Fruit fly (Drosophila melanogaster) whole organism, embryonic: ENCODE data around the gene MRP.

Experiments used
- Adf1 ChIP-seq: fragments of 200-800 bp; sonication (Bioruptor generic); IDR thresholded peaks from 2 replicates; pipeline ENCODE4 v1.3.6; 2022; ENCODE audit warnings: missing biosample characterization, missing genetic modification characterization
- Bdp1 ChIP-seq: fragments of 200-800 bp; sonication (Bioruptor generic); optimal IDR thresholded peaks from 3 replicates; lab custom pipeline; 2016; ENCODE audit warnings: missing biosample characterization, missing genetic modification characterization
- CG11695 ChIP-seq: fragments of 200-800 bp; sonication (Bioruptor generic); IDR thresholded peaks from 3 replicates; pipeline ENCODE4 v1.3.6; 2022; ENCODE audit warnings: missing biosample characterization, missing genetic modification characterization
- CG12219 ChIP-seq: fragments of 200-800 bp; sonication (Bioruptor generic); optimal IDR thresholded peaks from 3 replicates; lab custom pipeline; 2018; ENCODE audit warnings: missing biosample characterization, mild to moderate bottlenecking, missing genetic modification characterization
- CG12299 ChIP-seq: fragments of 200-800 bp; sonication (Bioruptor generic); optimal IDR thresholded peaks from 2 replicates; lab custom pipeline; 2018; ENCODE audit warnings: missing biosample characterization, mild to moderate bottlenecking, missing genetic modification characterization
- CG12744 ChIP-seq: fragments of 200-800 bp; sonication (Bioruptor generic); optimal IDR thresholded peaks from 2 replicates; lab custom pipeline; 2016; ENCODE audit warnings: missing biosample characterization, missing genetic modification characterization
- CG13123 ChIP-seq: fragments of 200-800 bp; sonication (Bioruptor generic); optimal IDR thresholded peaks from 2 replicates; lab custom pipeline; 2016; ENCODE audit warnings: missing biosample characterization, missing genetic modification characterization
- CG13624 ChIP-seq: fragments of 200-800 bp; sonication (Bioruptor generic); optimal IDR thresholded peaks from 2 replicates; lab custom pipeline; 2016; ENCODE audit warnings: missing biosample characterization, missing genetic modification characterization
- CG14710 ChIP-seq: fragments of 200-800 bp; sonication (Bioruptor generic); optimal IDR thresholded peaks from 3 replicates; lab custom pipeline; 2019; ENCODE audit warnings: missing biosample characterization, mild to moderate bottlenecking, missing genetic modification characterization, moderate library complexity
- CG1529 ChIP-seq: fragments of 200-800 bp; sonication (Bioruptor generic); optimal IDR thresholded peaks from 3 replicates; lab custom pipeline; 2018; ENCODE audit warnings: missing biosample characterization, missing genetic modification characterization
- CG17568 ChIP-seq: fragments of 200-800 bp; sonication (Bioruptor generic); optimal IDR thresholded peaks from 2 replicates; lab custom pipeline; 2018; ENCODE audit warnings: missing biosample characterization, mild to moderate bottlenecking, missing genetic modification characterization, moderate library complexity
- CG18011 ChIP-seq: fragments of 200-800 bp; sonication (Bioruptor generic); optimal IDR thresholded peaks from 2 replicates; lab custom pipeline; 2017; ENCODE audit warnings: missing biosample characterization, missing genetic modification characterization, mild to moderate bottlenecking, moderate library complexity, missing genotype
- CG1832 ChIP-seq: fragments of 200-800 bp; sonication (Bioruptor generic); optimal IDR thresholded peaks from 2 replicates; lab custom pipeline; 2017; ENCODE audit warnings: missing biosample characterization, mild to moderate bottlenecking, missing genetic modification characterization, inconsistent platforms
- CG31365 ChIP-seq: fragments of 200-800 bp; sonication (Bioruptor generic); optimal IDR thresholded peaks from 2 replicates; lab custom pipeline; 2018; ENCODE audit warnings: missing biosample characterization, mild to moderate bottlenecking, missing genetic modification characterization
- CG32767 ChIP-seq: fragments of 200-800 bp; sonication (Bioruptor generic); IDR thresholded peaks from 2 replicates; pipeline ENCODE4 v1.3.6; 2022; ENCODE audit warnings: missing biosample characterization, missing genetic modification characterization
- CG4360 ChIP-seq: fragments of 200-800 bp; sonication (Bioruptor generic); IDR thresholded peaks from 2 replicates; pipeline ENCODE4 v1.3.6; 2022; ENCODE audit warnings: missing biosample characterization, missing genetic modification characterization
- CG4730 ChIP-seq: fragments of 200-800 bp; sonication (Bioruptor generic); IDR thresholded peaks from 2 replicates; pipeline ENCODE4 v1.3.6; 2022; ENCODE audit warnings: missing biosample characterization, missing genetic modification characterization
- CG4820 ChIP-seq: fragments of 200-800 bp; sonication (Bioruptor generic); optimal IDR thresholded peaks from 3 replicates; lab custom pipeline; 2016; ENCODE audit warnings: missing biosample characterization, missing genetic modification characterization
- CG6175 ChIP-seq: fragments of 200-800 bp; sonication (Bioruptor generic); IDR thresholded peaks from 3 replicates; pipeline ENCODE4 v1.3.6; 2022; ENCODE audit warnings: missing biosample characterization, missing genetic modification characterization
- CG6254 ChIP-seq: fragments of 200-800 bp; sonication (Bioruptor generic); optimal IDR thresholded peaks from 3 replicates; lab custom pipeline; 2017; ENCODE audit warnings: mild to moderate bottlenecking, missing biosample characterization, missing genetic modification reagents, missing genetic modification characterization
- CG6272 ChIP-seq: fragments of 200-800 bp; sonication (Bioruptor generic); IDR thresholded peaks from 2 replicates; pipeline ENCODE4 v1.3.6; 2022; ENCODE audit warnings: missing biosample characterization, missing genetic modification characterization
- CG6813 ChIP-seq: fragments of 200-800 bp; sonication (Bioruptor generic); optimal IDR thresholded peaks from 2 replicates; lab custom pipeline; 2017; ENCODE audit warnings: missing biosample characterization, missing genetic modification characterization, mild to moderate bottlenecking, moderate library complexity, missing genetic modification reagents
- CG7745 ChIP-seq: fragments of 200-800 bp; sonication (Bioruptor generic); optimal IDR thresholded peaks from 2 replicates; lab custom pipeline; 2018; ENCODE audit warnings: missing biosample characterization, mild to moderate bottlenecking, missing genetic modification characterization, moderate library complexity
- CG7987 ChIP-seq: fragments of 200-800 bp; sonication (Bioruptor generic); optimal IDR thresholded peaks from 2 replicates; lab custom pipeline; 2018; ENCODE audit warnings: missing biosample characterization, mild to moderate bottlenecking, missing genetic modification characterization, moderate library complexity
- Fer1 ChIP-seq: fragments of 200-800 bp; sonication (Bioruptor generic); optimal IDR thresholded peaks from 2 replicates; lab custom pipeline; 2017; ENCODE audit warnings: missing biosample characterization, mild to moderate bottlenecking, missing genetic modification characterization
- Hr3 ChIP-seq: fragments of 200-800 bp; sonication (Bioruptor generic); optimal IDR thresholded peaks from 3 replicates; lab custom pipeline; 2016; ENCODE audit warnings: missing biosample characterization, missing genetic modification characterization
- Hsf ChIP-seq: fragments of 200-800 bp; sonication (Bioruptor generic); optimal IDR thresholded peaks from 3 replicates; lab custom pipeline; 2016; ENCODE audit warnings: missing biosample characterization, missing genetic modification characterization
- Med ChIP-seq: fragments of 200-800 bp; sonication (Bioruptor generic); peaks from one replicate; lab custom pipeline; 2016; ENCODE audit warnings: missing biosample characterization, missing genetic modification characterization, mild to moderate bottlenecking, inconsistent platforms, moderate library complexity
- Opbp ChIP-seq: fragments of 200-800 bp; sonication (Bioruptor generic); IDR thresholded peaks from 3 replicates; pipeline ENCODE4 v1.3.6; 2022; ENCODE audit warnings: missing biosample characterization, missing genetic modification characterization; ENCODE audit not compliant: partially characterized antibody
- Ravus ChIP-seq: fragments of 200-800 bp; sonication (Bioruptor generic); IDR thresholded peaks from 2 replicates; pipeline ENCODE4 v1.3.6; 2022; ENCODE audit warnings: missing biosample characterization, missing genetic modification characterization
- Sry-δ ChIP-seq: fragments of 200-800 bp; sonication (Bioruptor generic); optimal IDR thresholded peaks from 2 replicates; lab custom pipeline; 2016; ENCODE audit warnings: missing biosample characterization, missing genetic modification characterization
- TFAM ChIP-seq: fragments of 200-800 bp; sonication (Bioruptor generic); optimal IDR thresholded peaks from 2 replicates; lab custom pipeline; 2017; ENCODE audit warnings: missing biosample characterization, missing genetic modification characterization, inconsistent platforms
- ab ChIP-seq: fragments of 200-800 bp; sonication (Bioruptor generic); optimal IDR thresholded peaks from 2 replicates; lab custom pipeline; 2016; ENCODE audit warnings: missing biosample characterization, missing genetic modification characterization
- bsh ChIP-seq, 2 experiments: fragments of 200-800 bp; sonication (Bioruptor generic); optimal IDR thresholded peaks; 2 replicates each; lab custom pipeline; 2017 to 2018; ENCODE audit warnings: mild to moderate bottlenecking in 2 of 2, missing biosample characterization in 2 of 2, missing genetic modification characterization in 2 of 2, moderate library complexity in 1 of 2
- dmrt11E ChIP-seq: fragments of 200-800 bp; sonication (Bioruptor generic); optimal IDR thresholded peaks from 3 replicates; lab custom pipeline; 2018; ENCODE audit warnings: missing biosample characterization, mild to moderate bottlenecking, missing genetic modification characterization, moderate library complexity
- eve ChIP-seq, 2 experiments: fragments of >200 bp; optimal IDR thresholded peaks; 2 replicates each; lab custom pipeline; 2017; ENCODE audit warnings: missing biosample characterization in 2 of 2, missing genetic modification characterization in 2 of 2
- fd96Cb ChIP-seq: fragments of 200-800 bp; sonication (Bioruptor generic); optimal IDR thresholded peaks from 2 replicates; lab custom pipeline; 2018; ENCODE audit warnings: missing biosample characterization, mild to moderate bottlenecking, missing genetic modification characterization, moderate library complexity
- gcm2 ChIP-seq: fragments of 200-800 bp; sonication (Bioruptor generic); optimal IDR thresholded peaks from 2 replicates; lab custom pipeline; 2016; ENCODE audit warnings: missing biosample characterization, missing genetic modification characterization
- gfzf ChIP-seq: fragments of 200-800 bp; sonication (Bioruptor generic); optimal IDR thresholded peaks from 2 replicates; lab custom pipeline; 2016; ENCODE audit warnings: missing biosample characterization, mild to moderate bottlenecking, missing genetic modification characterization, moderate library complexity
- hbn ChIP-seq: fragments of 200-800 bp; sonication (Bioruptor generic); IDR thresholded peaks from 2 replicates; pipeline ENCODE4 v1.3.6; 2022; ENCODE audit warnings: missing biosample characterization, missing genetic modification characterization; ENCODE audit not compliant: partially characterized antibody
- her ChIP-seq: fragments of 200-800 bp; sonication (Bioruptor generic); optimal IDR thresholded peaks from 2 replicates; lab custom pipeline; 2016; ENCODE audit warnings: missing biosample characterization, missing genetic modification characterization
- klu ChIP-seq: fragments of 200-800 bp; sonication (Bioruptor generic); IDR thresholded peaks from 2 replicates; pipeline ENCODE4 v1.3.6; 2022; ENCODE audit warnings: missing biosample characterization, missing genetic modification characterization
- lmd ChIP-seq: fragments of 200-800 bp; sonication (Bioruptor generic); IDR thresholded peaks from 2 replicates; pipeline ENCODE4 v1.3.6; 2022; ENCODE audit warnings: missing biosample characterization, missing genetic modification characterization
- nerfin-1 ChIP-seq: fragments of 200-800 bp; sonication (Bioruptor generic); optimal IDR thresholded peaks from 3 replicates; lab custom pipeline; 2019; ENCODE audit warnings: missing biosample characterization, mild to moderate bottlenecking, missing genetic modification characterization, moderate library complexity
- sd ChIP-seq: fragments of 200-800 bp; sonication (Bioruptor generic); optimal IDR thresholded peaks from 3 replicates; lab custom pipeline; 2018; ENCODE audit warnings: missing biosample characterization, mild to moderate bottlenecking, missing genetic modification characterization, moderate library complexity
- sens-2 ChIP-seq: fragments of 200-800 bp; sonication (Bioruptor generic); IDR thresholded peaks from 2 replicates; pipeline ENCODE4 v1.3.6; 2022; ENCODE audit warnings: missing biosample characterization, missing genetic modification characterization
- tap ChIP-seq: fragments of 200-800 bp; optimal IDR thresholded peaks from 3 replicates; lab custom pipeline; 2019; ENCODE audit warnings: missing biosample characterization, mild to moderate bottlenecking, missing genetic modification characterization, moderate library complexity
- toy ChIP-seq: fragments of 200-800 bp; sonication (Bioruptor generic); IDR thresholded peaks from 2 replicates; pipeline ENCODE4 v1.3.6; 2022; ENCODE audit warnings: missing biosample characterization, missing genetic modification characterization
- ttk ChIP-seq: fragments of 200-800 bp; sonication (Bioruptor generic); IDR thresholded peaks from 2 replicates; pipeline ENCODE4 v2.1.2; 2022; ENCODE audit warnings: missing biosample characterization, missing genetic modification characterization
- tx ChIP-seq: fragments of 200-800 bp; sonication (Bioruptor generic); optimal IDR thresholded peaks from 2 replicates; lab custom pipeline; 2016; ENCODE audit warnings: missing biosample characterization, missing genetic modification characterization

Gene MRP

DNA sequence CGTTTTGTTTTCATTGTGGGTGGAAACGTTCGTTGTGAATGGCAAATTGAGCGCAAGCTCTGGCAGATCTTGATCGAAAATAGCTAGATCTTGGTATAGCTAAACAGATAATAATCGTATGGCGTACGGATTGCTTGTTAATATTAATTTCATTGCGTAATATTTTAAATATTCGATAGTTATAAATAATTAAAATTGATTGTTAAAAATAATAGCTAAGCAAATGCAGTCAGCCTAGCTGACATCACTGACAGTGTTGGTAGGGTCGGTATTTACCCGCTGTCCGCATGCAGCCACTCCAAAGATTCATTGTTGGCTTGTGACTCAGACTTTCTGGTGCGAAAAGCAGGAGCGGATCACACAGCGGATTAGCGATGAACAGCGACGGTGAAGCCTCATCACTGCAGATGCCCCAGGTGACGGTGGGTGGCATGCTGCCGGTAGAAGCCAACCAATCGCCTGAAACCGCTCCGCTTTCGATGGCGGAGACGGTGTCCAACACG, 14.4 kb upstream of the MRP start, which contains the start of the genes CG5776 and spict (continued):
- TF ChIP-seq CG18011 (GFP tag; lab: Kevin White, UChicago) (peak; percentile 77), CG6175 (GFP tag; lab: Robert Waterston, UW) (no peak), CG32767 (GFP tag; lab: Robert Waterston, UW) (no peak; the same call in 1 of the 2 replicates), eve (GFP tag; optimal IDR thresholded peaks at IDR 0.05; lab: Kevin White, UChicago) (no peak), bsh (GFP tag; optimal IDR thresholded peaks at IDR 0.05; lab: Kevin White, UChicago) (peak in 1 of 2 experiments; percentile 80), fd96Cb (tag; lab: Kevin White, UChicago) (peak; percentile 15), CG31365 (tag; lab: Kevin White, UChicago) (peak; percentile 12), CG6813 (GFP tag; lab: Kevin White, UChicago) (peak; percentile 12), nerfin-1 (tag; lab: Kevin White, UChicago) (peak; percentile 61), Sry-δ (GFP tag; lab: Kevin White, UChicago) (no peak), Bdp1 (no peak), tx (peak; percentile 3), gcm2 (GFP tag; lab: Kevin White, UChicago) (no peak), CG12299 (tag; lab: Kevin White, UChicago) (peak; percentile 70), hbn (GFP tag; lab: Robert Waterston, UW) (no peak), Adf1 (GFP tag; lab: Robert Waterston, UW) (peak; percentile 65), CG14710 (tag; lab: Kevin White, UChicago) (peak; percentile 75), ttk (peak; percentile 82), her (GFP tag; lab: Kevin White, UChicago) (no peak), Hr3 (GFP tag; lab: Kevin White, UChicago) (peak; percentile 75), CG12744 (GFP tag; lab: Kevin White, UChicago) (no peak), Opbp (GFP tag; lab: Robert Waterston, UW) (no peak), CG17568 (GFP tag; lab: Kevin White, UChicago) (no peak), CG13123 (no peak), CG4360 (GFP tag; lab: Robert Waterston, UW) (0 out of 2 replicates have a peak, but pooled peaks have one; percentile 10), dmrt11E (tag; lab: Kevin White, UChicago) (peak; percentile 74), CG6272 (GFP tag; lab: Robert Waterston, UW) (peak; percentile 79), klu (peak; percentile 96), sd (tag; lab: Kevin White, UChicago) (peak; percentile 81), CG7745 (tag; lab: Kevin White, UChicago) (no peak), CG11695 (GFP tag; lab: Robert Waterston, UW) (peak; percentile 60; the same call in 2 of the 3 replicates), CG7987 (GFP tag; lab: Kevin White, UChicago) (peak; percentile 21), CG6254 (peak; percentile 53), toy (GFP tag; lab: Robert Waterston, UW) (0 out of 2 replicates have a peak, but pooled peaks have one; percentile 5), CG1529 (GFP tag; lab: Kevin White, UChicago) (peak; percentile 25), ab (no peak), CG13624 (peak; percentile 39), TFAM (no peak), Med (GFP tag; lab: Kevin White, UChicago) (peak; percentile 74), lmd (peak; percentile 83), Fer1 (GFP tag; lab: Kevin White, UChicago) (peak; percentile 70), Hsf (GFP tag; lab: Kevin White, UChicago) (peak; percentile 60), CG12219 (GFP tag; lab: Kevin White, UChicago) (peak; percentile 51), tap (tag; lab: Kevin White, UChicago) (no peak), sens-2 (0 out of 2 replicates have a peak, but pooled peaks have one; percentile 31), CG4820 (GFP tag; lab: Kevin White, UChicago) (peak; percentile 33), gfzf (peak; percentile 53), CG4730 (GFP tag; lab: Robert Waterston, UW) (peak; percentile 72), CG1832 (GFP tag; lab: Kevin White, UChicago) (no peak), Ravus (GFP tag; lab: Robert Waterston, UW) (peak; percentile 45)
